Fruit fly (Drosophila melanogaster): ENCODE results near the gene Ppm1.

The Ppm1 gene

dm6 chr3L:619427-620308, 38.5 kb downstream of the Ppm1 start (continued):
- TF ChIP-seq Gug (GFP tag; IDR thresholded peaks at IDR 0.05): peak; percentile 38
- 0 out of 3 replicates have a peak, but pooled peaks have one; percentile 29 for TF ChIP-seq eg (GFP tag; IDR thresholded peaks at IDR 0.05)
- TF ChIP-seq CG11294 (GFP tag; IDR thresholded peaks at IDR 0.05): no peak
- TF ChIP-seq CG31627 (GFP tag; optimal IDR thresholded peaks at IDR 0.05): peak; percentile 90
- TF ChIP-seq CG3032 (tag; optimal IDR thresholded peaks at IDR 0.05): peak; percentile 76
- peak; percentile 74 for TF ChIP-seq CG6808 (GFP tag; optimal IDR thresholded peaks at IDR 0.05)
- TF ChIP-seq CG9139 (GFP tag; optimal IDR thresholded peaks at IDR 0.05): peak; percentile 76
- TF ChIP-seq Hr4 (GFP tag; optimal IDR thresholded peaks at IDR 0.05): peak; percentile 13
- peak; percentile 94 for TF ChIP-seq esn (GFP tag; optimal IDR thresholded peaks at IDR 0.05)
- TF ChIP-seq fd85E (GFP tag; optimal IDR thresholded peaks at IDR 0.05): no peak
- TF ChIP-seq CG16779 (tag; optimal IDR thresholded peaks at IDR 0.05): peak; percentile 56
- peak; percentile 98 for TF ChIP-seq dsx (GFP tag; optimal IDR thresholded peaks at IDR 0.05; ENCODE audit: poor library complexity, severe bottlenecking)
- peak; percentile 46 for TF ChIP-seq Lpt (GFP tag; optimal IDR thresholded peaks at IDR 0.05)
- TF ChIP-seq CG10669 (GFP tag; optimal IDR thresholded peaks at IDR 0.05): peak; percentile 74
- peak; percentile 87 for TF ChIP-seq achi (GFP tag; optimal IDR thresholded peaks at IDR 0.05)
- peak; percentile 86 for TF ChIP-seq CG34406 (GFP tag; optimal IDR thresholded peaks at IDR 0.05)
- no peak for TF ChIP-seq dac (GFP tag; optimal IDR thresholded peaks at IDR 0.05)
- TF ChIP-seq Sox15 (GFP tag; optimal IDR thresholded peaks at IDR 0.05): peak; percentile 76
- peak; percentile 87 for TF ChIP-seq CG10631 (GFP tag; optimal IDR thresholded peaks at IDR 0.05)

DNA sequence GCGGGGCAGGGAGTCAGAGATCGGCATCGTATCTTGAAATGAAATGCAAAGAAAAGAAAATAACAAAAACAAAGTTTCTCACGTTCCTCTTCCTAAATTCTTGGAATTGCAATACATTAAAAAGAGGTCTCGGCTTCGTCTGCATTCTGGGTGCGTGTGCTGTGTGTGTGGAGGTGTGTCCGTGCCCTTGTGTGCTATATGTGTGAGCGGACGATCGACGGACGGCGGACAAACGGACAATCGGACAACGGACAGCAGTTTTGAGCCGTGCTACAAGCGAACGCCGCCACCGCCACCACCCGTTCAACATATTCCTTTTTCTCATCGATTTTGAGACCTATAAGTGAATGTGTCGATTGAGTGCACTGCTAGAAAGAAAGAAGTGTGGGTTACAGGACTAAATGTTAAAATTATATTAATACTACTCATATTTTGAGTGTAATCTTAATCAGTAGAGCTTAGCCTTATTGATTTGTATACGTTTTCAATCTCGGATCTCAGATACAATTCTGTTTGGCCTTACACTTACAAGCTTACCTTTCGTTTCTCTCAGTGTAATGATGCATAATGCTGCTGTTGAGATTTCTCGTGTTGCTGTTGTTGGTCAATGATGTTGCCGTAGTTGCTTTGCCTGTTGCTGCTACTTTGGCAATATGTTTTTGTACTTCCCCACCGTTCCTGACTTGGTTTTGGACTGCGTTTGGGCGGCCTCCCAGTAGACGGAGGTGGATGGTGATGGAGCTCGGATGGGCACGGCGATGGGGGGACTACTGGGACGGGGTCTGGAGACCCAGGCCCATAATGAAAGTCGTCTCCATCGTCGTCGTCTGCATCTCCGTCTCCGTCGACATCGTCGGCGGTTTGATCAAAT, 40.2 kb downstream of the Ppm1 start:
- TF ChIP-seq Lpt (GFP tag; optimal IDR thresholded peaks at IDR 0.05): peak; percentile 77
- peak; percentile 95 for TF ChIP-seq Smox (GFP tag; optimal IDR thresholded peaks at IDR 0.05)
- peak; percentile 97 for TF ChIP-seq Ets96B (tag; optimal IDR thresholded peaks at IDR 0.05)
- peak; percentile 75 for TF ChIP-seq fd85E (GFP tag; optimal IDR thresholded peaks at IDR 0.05)
- peak; percentile 95 for TF ChIP-seq lz (GFP tag; optimal IDR thresholded peaks at IDR 0.05)
- peak; percentile 92 for TF ChIP-seq Blimp-1 (GFP tag; optimal IDR thresholded peaks at IDR 0.05)
- TF ChIP-seq CG3919 (GFP tag; optimal IDR thresholded peaks at IDR 0.05): peak; percentile 95
- peak; percentile 98 for TF ChIP-seq svp (GFP tag)
- TF ChIP-seq Met (GFP tag; optimal IDR thresholded peaks at IDR 0.05): peak; percentile 97
- TF ChIP-seq dsx (GFP tag; optimal IDR thresholded peaks at IDR 0.05; ENCODE audit: poor library complexity, severe bottlenecking): peak; percentile 95
- peak; percentile 96 for TF ChIP-seq topi (GFP tag; optimal IDR thresholded peaks at IDR 0.05)
- peak; percentile 87 for TF ChIP-seq Hr4 (GFP tag; optimal IDR thresholded peaks at IDR 0.05)
- TF ChIP-seq CG31627 (GFP tag; optimal IDR thresholded peaks at IDR 0.05): peak; percentile 94
- TF ChIP-seq spab (GFP tag; optimal IDR thresholded peaks at IDR 0.05): peak; percentile 94
- peak; percentile 97 for TF ChIP-seq Sox102F (GFP tag; optimal IDR thresholded peaks at IDR 0.05)
- peak; percentile 34 for TF ChIP-seq fkh (GFP tag; optimal IDR thresholded peaks at IDR 0.05)
- peak; percentile 95 for TF ChIP-seq fd59A (GFP tag; optimal IDR thresholded peaks at IDR 0.05)
- peak; percentile 53; the same call in 1 of the 2 replicates for TF ChIP-seq CG11294 (GFP tag; IDR thresholded peaks at IDR 0.05)
- TF ChIP-seq CG11762 (GFP tag; optimal IDR thresholded peaks at IDR 0.05; ENCODE audit: insufficient read depth): peak; percentile 93
- peak; percentile 93 for TF ChIP-seq cyc (GFP tag; optimal IDR thresholded peaks at IDR 0.05)
- peak; percentile 93 for TF ChIP-seq Hr39 (GFP tag; optimal IDR thresholded peaks at IDR 0.05)
- TF ChIP-seq Eip75B (GFP tag; optimal IDR thresholded peaks at IDR 0.05): peak; percentile 95
- TF ChIP-seq eg (GFP tag; IDR thresholded peaks at IDR 0.05): peak; percentile 74
- peak; percentile 91 for TF ChIP-seq CG8632 (GFP tag; optimal IDR thresholded peaks at IDR 0.05)
- TF ChIP-seq acj6 (GFP tag; optimal IDR thresholded peaks at IDR 0.05): peak; percentile 95
- peak; percentile 82 for TF ChIP-seq CG6276 (GFP tag; optimal IDR thresholded peaks at IDR 0.05)
- TF ChIP-seq Hr38 (GFP tag; optimal IDR thresholded peaks at IDR 0.05): no peak
- TF ChIP-seq CG34406 (GFP tag; optimal IDR thresholded peaks at IDR 0.05): peak; percentile 92
- peak; percentile 98 for TF ChIP-seq Eip93F (GFP tag; optimal IDR thresholded peaks at IDR 0.05)
- TF ChIP-seq vri (GFP tag; optimal IDR thresholded peaks at IDR 0.05): peak; percentile 96
- TF ChIP-seq CG7368 (GFP tag; optimal IDR thresholded peaks at IDR 0.05): peak; percentile 85
- peak; percentile 82 to 91 for TF ChIP-seq salr (GFP tag; optimal IDR thresholded peaks at IDR 0.05)
- TF ChIP-seq CG6163 (GFP tag; IDR thresholded peaks at IDR 0.05): peak; percentile 94
- TF ChIP-seq CG6808 (GFP tag; optimal IDR thresholded peaks at IDR 0.05): peak; percentile 94
